Fruit fly (Drosophila melanogaster) whole organism, pupa: ENCODE measurements around the gene CG1532.

Experiments
- CG10348 ChIP-seq: fragments of 200-800 bp; sonication (Bioruptor generic); IDR thresholded peaks from 2 replicates; pipeline ENCODE4 v1.3.6; 2022; ENCODE audit warnings: missing biosample characterization, missing genetic modification characterization
- CG12605 ChIP-seq: fragments of 200-800 bp; sonication (Bioruptor generic); IDR thresholded peaks from 2 replicates; pipeline ENCODE4 v1.3.6; 2022; ENCODE audit warnings: missing biosample characterization, missing genetic modification characterization
- CG13204 ChIP-seq: fragments of 200-800 bp; sonication (Bioruptor generic); optimal IDR thresholded peaks from 2 replicates; lab custom pipeline; 2018; ENCODE audit warnings: missing biosample characterization, mild to moderate bottlenecking, missing genetic modification characterization, moderate library complexity
- CG14655 ChIP-seq: fragments of 200-800 bp; sonication (Bioruptor generic); optimal IDR thresholded peaks from 3 replicates; lab custom pipeline; 2017; ENCODE audit warnings: mild to moderate bottlenecking, missing biosample characterization, missing genetic modification reagents, missing genetic modification characterization
- CG15710 ChIP-seq: fragments of 200-800 bp; sonication (Bioruptor generic); optimal IDR thresholded peaks from 2 replicates; lab custom pipeline; 2018; ENCODE audit warnings: missing biosample characterization, mild to moderate bottlenecking, missing genetic modification characterization, moderate library complexity
- CG17806 ChIP-seq: fragments of 200-800 bp; sonication (Bioruptor generic); optimal IDR thresholded peaks from 2 replicates; lab custom pipeline; 2018; ENCODE audit warnings: missing biosample characterization, mild to moderate bottlenecking, missing genetic modification characterization, moderate library complexity
- CG32121 ChIP-seq: fragments of 200-800 bp; sonication (Bioruptor generic); IDR thresholded peaks from 2 replicates; pipeline ENCODE4 v1.3.6; 2022; ENCODE audit warnings: missing biosample characterization, missing genetic modification characterization
- CG34367 ChIP-seq: fragments of 200-800 bp; sonication (Bioruptor generic); optimal IDR thresholded peaks from 2 replicates; lab custom pipeline; 2018; ENCODE audit warnings: missing biosample characterization, mild to moderate bottlenecking, missing genetic modification characterization
- CG4496 ChIP-seq: fragments of 200-800 bp; sonication (Bioruptor generic); IDR thresholded peaks from 3 replicates; pipeline ENCODE4 v1.3.6; 2022; ENCODE audit warnings: missing biosample characterization, missing genetic modification characterization
- CG8159 ChIP-seq: fragments of 200-800 bp; sonication (Bioruptor generic); optimal IDR thresholded peaks from 3 replicates; lab custom pipeline; 2018; ENCODE audit warnings: missing biosample characterization, mild to moderate bottlenecking, missing genetic modification characterization, moderate library complexity
- CG8301 ChIP-seq: fragments of 200-800 bp; sonication (Bioruptor generic); optimal IDR thresholded peaks from 2 replicates; lab custom pipeline; 2018; ENCODE audit warnings: missing biosample characterization, mild to moderate bottlenecking, missing genetic modification characterization
- CG9948 ChIP-seq: fragments of 200-800 bp; sonication (Bioruptor generic); optimal IDR thresholded peaks from 2 replicates; lab custom pipeline; 2018; ENCODE audit warnings: missing biosample characterization, mild to moderate bottlenecking, missing genetic modification characterization, moderate library complexity
- D1 ChIP-seq: fragments of 200-800 bp; sonication (Bioruptor generic); optimal IDR thresholded peaks from 2 replicates; lab custom pipeline; 2018; ENCODE audit warnings: missing biosample characterization, mild to moderate bottlenecking, missing genetic modification characterization, moderate library complexity
- EcR ChIP-seq: fragments of 200-800 bp; sonication (Bioruptor generic); optimal IDR thresholded peaks from 3 replicates; lab custom pipeline; 2019; ENCODE audit warnings: missing biosample characterization, missing genetic modification characterization, mild to moderate bottlenecking, moderate library complexity, missing genetic modification reagents
- Ets98B ChIP-seq: fragments of 200-800 bp; sonication (Bioruptor generic); IDR thresholded peaks from 2 replicates; pipeline ENCODE4 v1.3.6; 2022; ENCODE audit warnings: missing biosample characterization, missing genetic modification characterization
- Pif1A ChIP-seq: fragments of 200-800 bp; sonication (Bioruptor generic); optimal IDR thresholded peaks from 3 replicates; lab custom pipeline; 2016; ENCODE audit warnings: missing biosample characterization, missing genetic modification characterization
- Pif1B ChIP-seq: fragments of 200-800 bp; sonication (Bioruptor generic); optimal IDR thresholded peaks from 3 replicates; lab custom pipeline; 2016; ENCODE audit warnings: missing biosample characterization, missing genetic modification characterization
- Snoo ChIP-seq: fragments of 200-800 bp; sonication (Bioruptor generic); optimal IDR thresholded peaks from 3 replicates; lab custom pipeline; 2017; ENCODE audit warnings: missing biosample characterization, mild to moderate bottlenecking, missing genetic modification characterization, inconsistent platforms
- fd96Ca ChIP-seq: fragments of 200-800 bp; sonication (Bioruptor generic); IDR thresholded peaks from 3 replicates; pipeline ENCODE4 v1.3.6; 2022; ENCODE audit warnings: missing biosample characterization, missing genetic modification characterization
- gl ChIP-seq: fragments of 200-800 bp; sonication (Bioruptor generic); optimal IDR thresholded peaks from 2 replicates; lab custom pipeline; 2018; ENCODE audit warnings: missing biosample characterization, mild to moderate bottlenecking, missing genetic modification characterization
- rn ChIP-seq: fragments of 200-800 bp; sonication (Bioruptor generic); IDR thresholded peaks from 2 replicates; pipeline ENCODE4 v1.3.6; 2022; ENCODE audit warnings: missing biosample characterization, missing genetic modification characterization

The CG1532 gene

dm6 chrX:21027929-21028575 is at the start of gene CG1532:
Gene CG1532, minus strand, starts transcription at chrX:21028361.
- TF ChIP-seq CG17806 (no peak), EcR (GFP tag; lab: Kevin White, UChicago) (peak; percentile 30), CG34367 (no peak), CG32121 (0 out of 2 replicates have a peak, but pooled peaks have one; percentile 25), CG4496 (GFP tag; lab: Robert Waterston, UW) (no peak), Pif1A (peak; percentile 40), CG9948 (no peak), Ets98B (GFP tag; lab: Robert Waterston, UW) (peak; percentile 6; the same call in 1 of the 2 replicates)

dm6 chrX:21074329-21074708 is 46.2 kb upstream of the CG1532 start:
- TF ChIP-seq Ets98B (GFP tag; lab: Robert Waterston, UW) (peak; percentile 77), CG8159 (tag; lab: Kevin White, UChicago) (peak; percentile 48), rn (GFP tag; lab: Robert Waterston, UW) (no peak), D1 (no peak), CG15710 (peak; percentile 39), EcR (GFP tag; lab: Kevin White, UChicago) (no peak), CG10348 (GFP tag; lab: Robert Waterston, UW) (no peak), CG8301 (tag; lab: Kevin White, UChicago) (peak; percentile 69), fd96Ca (GFP tag; lab: Robert Waterston, UW) (peak; percentile 87), CG4496 (GFP tag; lab: Robert Waterston, UW) (peak; percentile 89), CG13204 (no peak), gl (tag; lab: Kevin White, UChicago) (no peak), CG32121 (peak; percentile 76), CG9948 (peak; percentile 57), Pif1B (GFP tag; lab: Kevin White, UChicago) (peak; percentile 54), Pif1A (peak; percentile 70), CG14655 (GFP tag; lab: Kevin White, UChicago) (peak; percentile 75), CG12605 (GFP tag; lab: Robert Waterston, UW) (peak; percentile 59), CG34367 (peak; percentile 10), CG17806 (peak; percentile 61), Snoo (tag; lab: Kevin White, UChicago) (peak; percentile 37)

dm6 chrX:21073641-21074328 is 45.6 kb upstream of the CG1532 start:
- TF ChIP-seq CG34367: peak; percentile 40
- no peak for TF ChIP-seq rn (GFP tag; lab: Robert Waterston, UW)
- TF ChIP-seq gl (tag; lab: Kevin White, UChicago): no peak
- no peak; the same call in 1 of the 2 replicates for TF ChIP-seq Ets98B (GFP tag; lab: Robert Waterston, UW)
- peak; percentile 67 for TF ChIP-seq CG9948
- peak; percentile 48 for TF ChIP-seq Pif1B (GFP tag; lab: Kevin White, UChicago)
- peak; percentile 58 for TF ChIP-seq CG15710
- no peak for TF ChIP-seq D1
- TF ChIP-seq Pif1A: peak; percentile 31
- no peak for TF ChIP-seq Snoo (tag; lab: Kevin White, UChicago)
- no peak for TF ChIP-seq fd96Ca (GFP tag; lab: Robert Waterston, UW)
- peak; percentile 63 for TF ChIP-seq CG8301 (tag; lab: Kevin White, UChicago)
- peak; percentile 43 for TF ChIP-seq CG17806
- no peak for TF ChIP-seq CG10348 (GFP tag; lab: Robert Waterston, UW)
- no peak for TF ChIP-seq CG12605 (GFP tag; lab: Robert Waterston, UW)
- TF ChIP-seq CG8159 (tag; lab: Kevin White, UChicago): peak; percentile 55
- no peak for TF ChIP-seq CG32121
- TF ChIP-seq CG13204: no peak
- TF ChIP-seq EcR (GFP tag; lab: Kevin White, UChicago): no peak
- TF ChIP-seq CG4496 (GFP tag; lab: Robert Waterston, UW): no peak
- TF ChIP-seq CG14655 (GFP tag; lab: Kevin White, UChicago): peak; percentile 68

- TF ChIP-seq Pif1A: peak; percentile 88
- TF ChIP-seq rn (GFP tag; lab: Robert Waterston, UW): 0 out of 2 replicates have a peak, but pooled peaks have one; percentile 45
- peak; percentile 79 for TF ChIP-seq CG13204
- peak; percentile 90 for TF ChIP-seq CG17806
- TF ChIP-seq CG32121: peak; percentile 92
- TF ChIP-seq gl (tag; lab: Kevin White, UChicago): peak; percentile 82
- peak; percentile 90 for TF ChIP-seq CG4496 (GFP tag; lab: Robert Waterston, UW)
- TF ChIP-seq D1: peak; percentile 79
- peak; percentile 88 for TF ChIP-seq CG34367
- TF ChIP-seq CG8159 (tag; lab: Kevin White, UChicago): peak; percentile 91
- peak; percentile 92 for TF ChIP-seq fd96Ca (GFP tag; lab: Robert Waterston, UW)
- peak; percentile 89 for TF ChIP-seq EcR (GFP tag; lab: Kevin White, UChicago)
- peak; percentile 93 for TF ChIP-seq CG8301 (tag; lab: Kevin White, UChicago)
- TF ChIP-seq Ets98B (GFP tag; lab: Robert Waterston, UW): peak; percentile 88
- peak; percentile 94 for TF ChIP-seq CG14655 (GFP tag; lab: Kevin White, UChicago)
- TF ChIP-seq Pif1B (GFP tag; lab: Kevin White, UChicago): peak; percentile 87
- peak; percentile 79 for TF ChIP-seq Snoo (tag; lab: Kevin White, UChicago)
- peak; percentile 90 for TF ChIP-seq CG9948
- peak; percentile 66; the same call in 1 of the 2 replicates for TF ChIP-seq CG12605 (GFP tag; lab: Robert Waterston, UW)
- peak; percentile 66; the same call in 1 of the 2 replicates for TF ChIP-seq CG10348 (GFP tag; lab: Robert Waterston, UW)
- TF ChIP-seq CG15710: peak; percentile 89
Observed at dm6 chrX:21072953-21073352, 44.8 kb upstream of the CG1532 start.
